Worm (Caenorhabditis elegans) whole organism, L3 larva: Measurements from ENCODE around the gene cutl-15.
A peak's percentile ranks its signal among the peaks of the same experiment; 100 is the strongest.

Experiments
- aly-2 ChIP-seq: fragments of 150-350 bp; optimal IDR thresholded peaks from 2 replicates; lab custom pipeline; 2014; ENCODE audit warnings: missing biosample characterization, missing genetic modification characterization
- egl-27 ChIP-seq: sonication (generic microtip); optimal IDR thresholded peaks from 4 replicates; lab custom pipeline; 2017; ENCODE audit warnings: missing biosample characterization, missing genetic modification reagents, missing genetic modification characterization
- nhr-11 ChIP-seq: fragments of 150-350 bp; optimal IDR thresholded peaks from 2 replicates; lab custom pipeline; 2014; ENCODE audit warnings: missing biosample characterization, missing genetic modification characterization
- nhr-25 ChIP-seq: sonication (generic microtip); optimal IDR thresholded peaks from 2 replicates; lab custom pipeline; 2017; ENCODE audit warnings: missing biosample characterization, missing genetic modification characterization
- sea-2 ChIP-seq: fragments of 150-350 bp; sonication (generic microtip); optimal IDR thresholded peaks from 4 replicates; lab custom pipeline; 2014; ENCODE audit warnings: missing biosample characterization, missing genetic modification reagents, missing genetic modification characterization
- snpc-4 ChIP-seq: fragments of 150-350 bp; optimal IDR thresholded peaks from 2 replicates; lab custom pipeline; 2014; ENCODE audit warnings: missing biosample characterization, missing genetic modification characterization
- unc-39 ChIP-seq: sonication (generic microtip); optimal IDR thresholded peaks from 4 replicates; lab custom pipeline; 2017; ENCODE audit warnings: missing biosample characterization, missing genetic modification characterization
- unc-62 ChIP-seq: fragments of 150-350 bp; sonication (generic microtip); optimal IDR thresholded peaks from 4 replicates; lab custom pipeline; 2014; ENCODE audit warnings: missing biosample characterization, missing genetic modification reagents, missing genetic modification characterization

DNA sequence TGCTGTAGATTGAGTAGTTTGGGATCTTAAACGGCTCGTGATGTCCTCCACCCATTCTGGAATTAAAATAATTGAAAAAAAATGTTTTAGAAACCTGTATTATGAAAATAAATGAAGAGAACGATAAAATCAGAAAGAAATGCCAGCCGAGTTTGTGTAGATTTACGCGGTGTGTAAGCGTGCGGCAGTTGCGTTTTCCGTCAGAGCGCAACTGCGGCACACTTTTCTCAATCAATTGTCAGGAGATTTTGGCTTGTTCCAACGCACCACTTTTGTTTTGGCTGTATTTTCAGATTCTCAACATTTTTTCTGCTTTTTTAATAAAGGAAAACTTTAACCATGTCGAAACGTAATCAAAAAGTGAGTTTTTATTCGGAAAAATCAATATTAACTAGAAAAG, 17.3 kb upstream of the cutl-15 start, which contains the start of the genes ndub-3 and C18E9.2:
- TF ChIP-seq unc-62 (GFP tag; lab: Kevin White, UChicago) (no peak), nhr-25 (tag; lab: Kevin White, UChicago) (peak; percentile 44), nhr-11 (tag; lab: Kevin White, UChicago) (no peak), unc-39 (tag; lab: Kevin White, UChicago) (no peak), snpc-4 (tag; lab: Kevin White, UChicago) (no peak), aly-2 (tag; lab: Kevin White, UChicago) (no peak), egl-27 (tag; lab: Kevin White, UChicago) (no peak), sea-2 (GFP tag; lab: Kevin White, UChicago) (no peak)
